Fruit fly (Drosophila melanogaster) whole organism, embryonic: ENCODE results near the gene CG46059.

Source experiments
- Antp ChIP-seq: fragments of 200-800 bp; sonication (Bioruptor generic); optimal IDR thresholded peaks from 3 replicates; lab custom pipeline; 2016; ENCODE audit warnings: missing biosample characterization, missing genetic modification characterization
- Blimp-1 ChIP-seq: fragments of 200-800 bp; sonication (Bioruptor generic); optimal IDR thresholded peaks from 3 replicates; lab custom pipeline; 2018; ENCODE audit warnings: missing biosample characterization, missing genetic modification characterization, mild to moderate bottlenecking, moderate library complexity, missing genetic modification reagents
- CG1024 ChIP-seq: fragments of 200-800 bp; sonication (Bioruptor generic); IDR thresholded peaks from 2 replicates; pipeline ENCODE4 v1.3.6; 2022; ENCODE audit warnings: missing biosample characterization, missing genetic modification characterization
- CG10321 ChIP-seq: fragments of 200-800 bp; sonication (Bioruptor generic); IDR thresholded peaks from 2 replicates; pipeline ENCODE4 v1.3.6; 2022; ENCODE audit warnings: missing biosample characterization, missing genetic modification characterization
- CG10431 ChIP-seq: fragments of 200-800 bp; sonication (Bioruptor generic); optimal IDR thresholded peaks from 3 replicates; lab custom pipeline; 2018; ENCODE audit warnings: missing biosample characterization, mild to moderate bottlenecking, missing genetic modification characterization
- CG10979 ChIP-seq: fragments of 200-800 bp; sonication (Bioruptor generic); optimal IDR thresholded peaks from 2 replicates; lab custom pipeline; 2018; ENCODE audit warnings: missing biosample characterization, mild to moderate bottlenecking, missing genetic modification characterization, moderate library complexity
- CG11456 ChIP-seq: fragments of 200-800 bp; sonication (Bioruptor generic); IDR thresholded peaks from 3 replicates; pipeline ENCODE4 v1.3.6; 2022; ENCODE audit warnings: missing biosample characterization, missing genetic modification characterization
- CG11504 ChIP-seq: fragments of 200-800 bp; sonication (Bioruptor generic); optimal IDR thresholded peaks from 3 replicates; lab custom pipeline; 2019; ENCODE audit warnings: missing biosample characterization, mild to moderate bottlenecking, missing genetic modification characterization, moderate library complexity
- CG1233 ChIP-seq: fragments of 200-800 bp; sonication (Bioruptor generic); optimal IDR thresholded peaks from 4 replicates; lab custom pipeline; 2018; ENCODE audit warnings: missing biosample characterization, mild to moderate bottlenecking, missing genetic modification characterization
- CG12942 ChIP-seq: fragments of 200-800 bp; sonication (Bioruptor generic); optimal IDR thresholded peaks from 3 replicates; lab custom pipeline; 2016; ENCODE audit warnings: missing biosample characterization, missing genetic modification characterization
- CG1529 ChIP-seq: fragments of 200-800 bp; sonication (Bioruptor generic); optimal IDR thresholded peaks from 3 replicates; lab custom pipeline; 2018; ENCODE audit warnings: missing biosample characterization, missing genetic modification characterization
- CG34422 ChIP-seq: fragments of 200-800 bp; sonication (Bioruptor generic); IDR thresholded peaks from 3 replicates; pipeline ENCODE4 v1.3.6; 2022; ENCODE audit warnings: missing biosample characterization, missing genetic modification characterization
- CG4617 ChIP-seq: fragments of 200-800 bp; sonication (Bioruptor generic); optimal IDR thresholded peaks from 3 replicates; lab custom pipeline; 2016; ENCODE audit warnings: missing biosample characterization, missing genetic modification characterization, borderline replicate concordance
- CG7372 ChIP-seq: fragments of 200-800 bp; sonication (Bioruptor generic); IDR thresholded peaks from 2 replicates; pipeline ENCODE4 v1.3.6; 2022; ENCODE audit warnings: missing biosample characterization, missing genetic modification characterization
- CG7928 ChIP-seq: fragments of 200-800 bp; sonication (Bioruptor generic); optimal IDR thresholded peaks from 2 replicates; lab custom pipeline; 2017; ENCODE audit warnings: missing biosample characterization, mild to moderate bottlenecking, missing genetic modification characterization
- CG8290 ChIP-seq, 3 experiments: fragments of 200-800 bp; sonication (Bioruptor generic); optimal IDR thresholded peaks; 2 replicates each; lab custom pipeline; 2016 to 2019; ENCODE audit warnings: missing biosample characterization in 3 of 3, missing genetic modification characterization in 3 of 3, mild to moderate bottlenecking in 2 of 3, moderate library complexity in 1 of 3
- CG8924 ChIP-seq: fragments of 200-800 bp; optimal IDR thresholded peaks from 3 replicates; lab custom pipeline; 2019; ENCODE audit warnings: missing biosample characterization, mild to moderate bottlenecking, missing genetic modification characterization, moderate library complexity
- Camta ChIP-seq: fragments of 200-800 bp; sonication (Bioruptor generic); optimal IDR thresholded peaks from 2 replicates; lab custom pipeline; 2016; ENCODE audit warnings: missing biosample characterization, missing genetic modification characterization
- Fer3 ChIP-seq: fragments of 200-800 bp; sonication (Bioruptor generic); optimal IDR thresholded peaks from 2 replicates; lab custom pipeline; 2018; ENCODE audit warnings: missing biosample characterization, mild to moderate bottlenecking, missing genetic modification characterization, moderate library complexity
- Hand ChIP-seq: fragments of 200-800 bp; sonication (Bioruptor generic); optimal IDR thresholded peaks from 2 replicates; lab custom pipeline; 2017; ENCODE audit warnings: mild to moderate bottlenecking, missing biosample characterization, missing genetic modification reagents, missing genetic modification characterization
- HmgD ChIP-seq: fragments of 200-800 bp; sonication (Bioruptor generic); optimal IDR thresholded peaks from 3 replicates; lab custom pipeline; 2016; ENCODE audit warnings: missing biosample characterization, missing genetic modification characterization
- Max ChIP-seq: fragments of 200-800 bp; sonication (Bioruptor generic); optimal IDR thresholded peaks from 2 replicates; lab custom pipeline; 2016; ENCODE audit warnings: missing biosample characterization, mild to moderate bottlenecking, missing genetic modification characterization
- NK7.1 ChIP-seq: fragments of 200-800 bp; sonication (Bioruptor generic); optimal IDR thresholded peaks from 3 replicates; lab custom pipeline; 2016; ENCODE audit warnings: missing biosample characterization, missing genetic modification characterization
- NfI ChIP-seq: fragments of 200-800 bp; sonication (Bioruptor generic); optimal IDR thresholded peaks from 3 replicates; lab custom pipeline; 2018; ENCODE audit warnings: missing biosample characterization, mild to moderate bottlenecking, missing genetic modification characterization, moderate library complexity
- Oaz ChIP-seq: fragments of 200-800 bp; sonication (Bioruptor generic); IDR thresholded peaks from 2 replicates; pipeline ENCODE4 v1.3.6; 2022; ENCODE audit warnings: missing biosample characterization, missing genetic modification characterization
- Ptx1 ChIP-seq: fragments of 200-800 bp; sonication (Bioruptor generic); IDR thresholded peaks from 2 replicates; pipeline ENCODE4 v1.3.6; 2022; ENCODE audit warnings: missing biosample characterization, missing genetic modification characterization
- Side ChIP-seq: fragments of 200-800 bp; sonication (Bioruptor generic); optimal IDR thresholded peaks from 2 replicates; lab custom pipeline; 2016; ENCODE audit warnings: missing biosample characterization, missing genetic modification characterization
- Spps ChIP-seq: fragments of 200-800 bp; sonication (Bioruptor generic); optimal IDR thresholded peaks from 2 replicates; lab custom pipeline; 2018; ENCODE audit warnings: missing biosample characterization, mild to moderate bottlenecking, missing genetic modification characterization
- Trl ChIP-seq, 3 experiments: fragments of >200 bp in 2 of 3; fragments of 200-800 bp in 1 of 3; sonication (Bioruptor generic) in 1 of 3; optimal IDR thresholded peaks; 2 replicates in 1 of 3; 3 replicates in 2 of 3; lab custom pipeline; 2016 to 2017; ENCODE audit warnings: missing biosample characterization in 1 of 3, missing genetic modification characterization in 1 of 3
- YL-1 ChIP-seq: fragments of 200-800 bp; sonication (Bioruptor generic); optimal IDR thresholded peaks from 3 replicates; lab custom pipeline; 2017; ENCODE audit warnings: missing biosample characterization, mild to moderate bottlenecking, missing genetic modification characterization
- ato ChIP-seq: fragments of 200-800 bp; sonication (Bioruptor generic); IDR thresholded peaks from 2 replicates; pipeline ENCODE4 v1.3.6; 2022; ENCODE audit warnings: missing biosample characterization, missing genetic modification characterization; ENCODE audit not compliant: partially characterized antibody
- br ChIP-seq: fragments of >200 bp; optimal IDR thresholded peaks from 2 replicates; lab custom pipeline; 2017
- cg ChIP-seq: fragments of 200-800 bp; sonication (Bioruptor generic); optimal IDR thresholded peaks from 3 replicates; lab custom pipeline; 2019; ENCODE audit warnings: missing biosample characterization, mild to moderate bottlenecking, missing genetic modification characterization, moderate library complexity
- dpn ChIP-seq, 2 experiments: fragments of 200-800 bp; sonication (Bioruptor generic); optimal IDR thresholded peaks; 3 replicates each; lab custom pipeline; 2016; ENCODE audit warnings: missing biosample characterization in 2 of 2, missing genetic modification characterization in 2 of 2
- fd3F ChIP-seq: fragments of 200-800 bp; sonication (Bioruptor generic); optimal IDR thresholded peaks from 2 replicates; lab custom pipeline; 2018; ENCODE audit warnings: missing biosample characterization, mild to moderate bottlenecking, missing genetic modification characterization, moderate library complexity
- hb ChIP-seq: fragments of 200-800 bp; sonication (Bioruptor generic); IDR thresholded peaks from 3 replicates; pipeline ENCODE4 v1.3.6; 2022; ENCODE audit warnings: missing biosample characterization, missing genetic modification characterization; ENCODE audit not compliant: partially characterized antibody
- hkb ChIP-seq, 2 experiments: fragments of 200-800 bp in 1 of 2; fragments of >200 bp in 1 of 2; sonication (Bioruptor generic) in 1 of 2; IDR thresholded peaks in 1 of 2; optimal IDR thresholded peaks in 1 of 2; 2 replicates each; pipeline versions ENCODE4 v1.3.6 to Lab custom; 2017 to 2022; ENCODE audit warnings: missing biosample characterization in 1 of 2, missing genetic modification characterization in 1 of 2
- lmd ChIP-seq: fragments of 200-800 bp; sonication (Bioruptor generic); IDR thresholded peaks from 2 replicates; pipeline ENCODE4 v1.3.6; 2022; ENCODE audit warnings: missing biosample characterization, missing genetic modification characterization
- luna ChIP-seq: fragments of 200-800 bp; sonication (Bioruptor generic); optimal IDR thresholded peaks from 2 replicates; lab custom pipeline; 2016; ENCODE audit warnings: missing biosample characterization, missing genetic modification characterization
- mam ChIP-seq: fragments of 200-800 bp; sonication (Bioruptor generic); optimal IDR thresholded peaks from 3 replicates; lab custom pipeline; 2016; ENCODE audit warnings: missing biosample characterization, missing genetic modification characterization
- nerfin-1 ChIP-seq: fragments of 200-800 bp; sonication (Bioruptor generic); optimal IDR thresholded peaks from 3 replicates; lab custom pipeline; 2019; ENCODE audit warnings: missing biosample characterization, mild to moderate bottlenecking, missing genetic modification characterization, moderate library complexity
- phol ChIP-seq: fragments of 200-800 bp; sonication (Bioruptor generic); optimal IDR thresholded peaks from 3 replicates; lab custom pipeline; 2018; ENCODE audit warnings: missing biosample characterization, mild to moderate bottlenecking, missing genetic modification characterization, moderate library complexity
- pros ChIP-seq: fragments of 200-800 bp; sonication (Bioruptor generic); optimal IDR thresholded peaks from 3 replicates; lab custom pipeline; 2019; ENCODE audit warnings: missing biosample characterization, mild to moderate bottlenecking, missing genetic modification characterization, moderate library complexity
- row ChIP-seq: fragments of 200-800 bp; sonication (Bioruptor generic); IDR thresholded peaks from 3 replicates; pipeline ENCODE4 v1.3.6; 2022; ENCODE audit warnings: missing biosample characterization, missing genetic modification characterization
- scrt ChIP-seq: fragments of 200-800 bp; sonication (Bioruptor generic); optimal IDR thresholded peaks from 2 replicates; lab custom pipeline; 2018; ENCODE audit warnings: missing biosample characterization, mild to moderate bottlenecking, missing genetic modification characterization, moderate library complexity
- sima ChIP-seq: fragments of 200-800 bp; sonication (Bioruptor generic); optimal IDR thresholded peaks from 2 replicates; lab custom pipeline; 2016; ENCODE audit warnings: missing biosample characterization, missing genetic modification characterization
- sisA ChIP-seq: fragments of 200-800 bp; sonication (Bioruptor generic); IDR thresholded peaks from 2 replicates; pipeline ENCODE4 v1.3.6; 2022; ENCODE audit warnings: missing biosample characterization, missing genetic modification characterization
- stwl ChIP-seq: fragments of 200-800 bp; sonication (Bioruptor generic); optimal IDR thresholded peaks from 3 replicates; lab custom pipeline; 2018; ENCODE audit warnings: missing biosample characterization, mild to moderate bottlenecking, missing genetic modification characterization, moderate library complexity
- tio ChIP-seq: fragments of 200-800 bp; sonication (Bioruptor generic); optimal IDR thresholded peaks from 2 replicates; lab custom pipeline; 2017; ENCODE audit warnings: missing biosample characterization, missing genetic modification characterization, inconsistent platforms
- tll ChIP-seq, 2 experiments: fragments of 200-800 bp in 1 of 2; fragments of >200 bp in 1 of 2; sonication (Bioruptor generic) in 1 of 2; optimal IDR thresholded peaks; 2 replicates each; lab custom pipeline; 2017 to 2019; ENCODE audit warnings: missing biosample characterization in 2 of 2, missing genetic modification characterization in 2 of 2, mild to moderate bottlenecking in 1 of 2, moderate library complexity in 1 of 2

Gene CG46059

dm6 chr2L:19201841-19202240 is 18.3 kb upstream of the CG46059 start (continued):
- no peak for TF ChIP-seq tll (GFP tag; optimal IDR thresholded peaks at IDR 0.05; lab: Kevin White, UChicago)
- TF ChIP-seq CG10321 (GFP tag; lab: Robert Waterston, UW): no peak
- TF ChIP-seq Oaz (GFP tag; lab: Robert Waterston, UW): no peak
- no peak for TF ChIP-seq stwl
- no peak for TF ChIP-seq CG1024 (GFP tag; lab: Robert Waterston, UW)
- TF ChIP-seq CG11456 (GFP tag; lab: Robert Waterston, UW): no peak
- TF ChIP-seq Hand (GFP tag; lab: Kevin White, UChicago): no peak
- TF ChIP-seq scrt: no peak
- TF ChIP-seq cg (GFP tag; lab: Kevin White, UChicago): no peak
- TF ChIP-seq hkb (optimal IDR thresholded peaks at IDR 0.05; lab: Kevin White, UChicago): no peak
- peak; percentile 42; the same call in 1 of the 2 replicates for TF ChIP-seq hkb (GFP tag; IDR thresholded peaks at IDR 0.05; lab: Robert Waterston, UW)
- TF ChIP-seq CG11504 (tag; lab: Kevin White, UChicago): peak; percentile 9
- no peak for TF ChIP-seq NK7.1 (GFP tag; lab: Kevin White, UChicago)
- TF ChIP-seq lmd (GFP tag; lab: Robert Waterston, UW): no peak
- no peak for TF ChIP-seq CG7372 (GFP tag; lab: Robert Waterston, UW)
- TF ChIP-seq CG1529 (GFP tag; lab: Kevin White, UChicago): no peak
- 0 out of 3 replicates have a peak, but pooled peaks have one; percentile 13 for TF ChIP-seq CG34422 (GFP tag; lab: Robert Waterston, UW)
- TF ChIP-seq Camta (GFP tag; lab: Kevin White, UChicago): no peak
- peak; percentile 46 for TF ChIP-seq sisA (GFP tag; lab: Robert Waterston, UW)
- no peak for TF ChIP-seq sima (GFP tag; lab: Kevin White, UChicago)
- no peak for TF ChIP-seq CG4617 (GFP tag; lab: Kevin White, UChicago)
- no peak for TF ChIP-seq fd3F (GFP tag; lab: Kevin White, UChicago)
- TF ChIP-seq dpn (GFP tag; optimal IDR thresholded peaks at IDR 0.05; lab: Kevin White, UChicago): no peak
- peak; percentile 41; the same call in 1 of the 3 replicates for TF ChIP-seq row
- TF ChIP-seq pros (GFP tag; lab: Kevin White, UChicago): no peak
- TF ChIP-seq CG10431: no peak
- TF ChIP-seq Side: no peak
- no peak for TF ChIP-seq Spps (tag; lab: Kevin White, UChicago)
- TF ChIP-seq NfI: no peak
- no peak for TF ChIP-seq tio (GFP tag; lab: Kevin White, UChicago)
- no peak for TF ChIP-seq CG12942
- TF ChIP-seq Max (GFP tag; lab: Kevin White, UChicago): no peak
- no peak for TF ChIP-seq Fer3 (tag; lab: Kevin White, UChicago)
- no peak for TF ChIP-seq Antp (GFP tag; lab: Kevin White, UChicago)
- peak; percentile 10 for TF ChIP-seq CG10979
- TF ChIP-seq Trl (optimal IDR thresholded peaks at IDR 0.05; lab: Kevin White, UChicago): no peak
- no peak for TF ChIP-seq Trl (GFP tag; optimal IDR thresholded peaks at IDR 0.05; lab: Kevin White, UChicago)
- no peak for TF ChIP-seq CG8290 (GFP tag; optimal IDR thresholded peaks at IDR 0.05; lab: Kevin White, UChicago)
- no peak for TF ChIP-seq CG8290 (tag; optimal IDR thresholded peaks at IDR 0.05; lab: Kevin White, UChicago)
- TF ChIP-seq br (lab: Kevin White, UChicago): no peak
- no peak for TF ChIP-seq CG7928
- TF ChIP-seq Blimp-1: no peak
- no peak for TF ChIP-seq ato (GFP tag; lab: Robert Waterston, UW)
- no peak for TF ChIP-seq nerfin-1 (tag; lab: Kevin White, UChicago)
- no peak for TF ChIP-seq hb
- TF ChIP-seq mam (GFP tag; lab: Kevin White, UChicago): no peak
- no peak for TF ChIP-seq HmgD (GFP tag; lab: Kevin White, UChicago)
- TF ChIP-seq YL-1 (GFP tag; lab: Kevin White, UChicago): no peak
- no peak for TF ChIP-seq CG8924 (tag; lab: Kevin White, UChicago)
- peak; percentile 46 for TF ChIP-seq Ptx1 (GFP tag; lab: Robert Waterston, UW)
- peak; percentile 4 for TF ChIP-seq phol (tag; lab: Kevin White, UChicago)
- no peak for TF ChIP-seq CG1233 (GFP tag; lab: Kevin White, UChicago)
- no peak for TF ChIP-seq luna (GFP tag; lab: Kevin White, UChicago)
